Fruit fly (Drosophila melanogaster) whole organism, wandering third instar larva: Measurements from ENCODE around the gene CG15143.
A peak's percentile ranks its signal among the peaks of the same experiment; 100 is the strongest.

Experiments used
- CG9705 ChIP-seq: fragments of 200-800 bp; sonication (Bioruptor generic); optimal IDR thresholded peaks from 2 replicates; lab custom pipeline; 2018; ENCODE audit warnings: missing biosample characterization, mild to moderate bottlenecking, missing genetic modification characterization
- CrebA ChIP-seq: fragments of 200-800 bp; sonication (Bioruptor generic); optimal IDR thresholded peaks from 2 replicates; lab custom pipeline; 2016; ENCODE audit warnings: missing biosample characterization, mild to moderate bottlenecking, missing genetic modification characterization, borderline replicate concordance
- Dif ChIP-seq: fragments of 200-275, 200-300 bp; sonication (Bioruptor generic); optimal IDR thresholded peaks from 2 replicates; lab custom pipeline; 2018; ENCODE audit warnings: missing biosample characterization, missing genetic modification characterization; ENCODE audit not compliant: partially characterized antibody
- GATAd ChIP-seq: sonication (Bioruptor generic); optimal IDR thresholded peaks from 2 replicates; lab custom pipeline; 2016; ENCODE audit warnings: missing biosample characterization, missing genetic modification characterization
- Hnf4 ChIP-seq: fragments of 200-800 bp; sonication (Bioruptor generic); optimal IDR thresholded peaks from 2 replicates; lab custom pipeline; 2016; ENCODE audit warnings: missing biosample characterization, mild to moderate bottlenecking, missing genetic modification characterization
- Hr78 ChIP-seq: fragments of >200 bp; optimal IDR thresholded peaks from 2 replicates; lab custom pipeline; 2017; ENCODE audit warnings: missing biosample characterization, missing genetic modification characterization
- Hr83 ChIP-seq: fragments of 200-300 bp; sonication (Bioruptor generic); optimal IDR thresholded peaks from 2 replicates; lab custom pipeline; 2016; ENCODE audit warnings: missing biosample characterization, mild to moderate bottlenecking, missing genetic modification characterization, moderate library complexity; ENCODE audit not compliant: poor library complexity, severe bottlenecking
- Jra ChIP-seq: sonication (Bioruptor generic); optimal IDR thresholded peaks from 2 replicates; lab custom pipeline; 2016; ENCODE audit warnings: missing biosample characterization, missing genetic modification characterization
- Myc ChIP-seq: fragments of >200 bp; optimal IDR thresholded peaks from 2 replicates; lab custom pipeline; 2017
- N ChIP-seq: fragments of >200 bp; optimal IDR thresholded peaks from 2 replicates; lab custom pipeline; 2018; ENCODE audit warnings: missing biosample characterization, missing external identifiers, missing genetic modification characterization
- OdsH ChIP-seq: fragments of 200-800 bp; sonication (Bioruptor generic); optimal IDR thresholded peaks from 2 replicates; lab custom pipeline; 2016; ENCODE audit warnings: missing biosample characterization, mild to moderate bottlenecking, missing genetic modification characterization
- Rel ChIP-seq, 2 experiments: fragments of 200-800 bp; sonication (Bioruptor generic) in 1 of 2; optimal IDR thresholded peaks; 2 replicates in 1 of 2; 3 replicates in 1 of 2; lab custom pipeline; 2016 to 2019; ENCODE audit warnings: mild to moderate bottlenecking in 2 of 2, missing biosample characterization in 2 of 2, missing genetic modification characterization in 2 of 2, moderate library complexity in 1 of 2
- Sp1 ChIP-seq: fragments of 200-800 bp; sonication (Bioruptor generic); optimal IDR thresholded peaks from 3 replicates; lab custom pipeline; 2019; ENCODE audit warnings: missing biosample characterization, mild to moderate bottlenecking, missing genetic modification characterization, moderate library complexity
- br ChIP-seq: fragments of 200-800 bp; sonication (Bioruptor generic); optimal IDR thresholded peaks from 2 replicates; lab custom pipeline; 2016; ENCODE audit warnings: missing biosample characterization, missing genetic modification characterization
- brk ChIP-seq: fragments of 200-800 bp; sonication (Bioruptor generic); optimal IDR thresholded peaks from 2 replicates; lab custom pipeline; 2016; ENCODE audit warnings: missing biosample characterization, mild to moderate bottlenecking, missing genetic modification characterization
- dl ChIP-seq, 2 experiments: fragments of 175-275, 200-275 bp in 1 of 2; fragments of 200-275 bp in 1 of 2; sonication (Bioruptor generic); optimal IDR thresholded peaks; lab custom pipeline; 2018; ENCODE audit warnings: mild to moderate bottlenecking in 2 of 2, missing biosample characterization in 2 of 2, missing genetic modification characterization in 2 of 2, moderate library complexity in 2 of 2; ENCODE audit not compliant: partially characterized antibody in 2 of 2, insufficient read depth in 1 of 2
- dmrt93B ChIP-seq: fragments of 200-800 bp; sonication (Bioruptor generic); optimal IDR thresholded peaks from 2 replicates; lab custom pipeline; 2018; ENCODE audit warnings: missing biosample characterization, mild to moderate bottlenecking, missing genetic modification characterization
- ey ChIP-seq: fragments of 200-800 bp; sonication (Bioruptor generic); optimal IDR thresholded peaks from 2 replicates; lab custom pipeline; 2016; ENCODE audit warnings: missing biosample characterization, missing genetic modification characterization
- foxo ChIP-seq, 2 experiments: fragments of 200-800 bp; sonication (Bioruptor generic); optimal IDR thresholded peaks; 2 replicates in 1 of 2; 3 replicates in 1 of 2; lab custom pipeline; 2016 to 2017; ENCODE audit warnings: missing biosample characterization in 2 of 2, missing genetic modification characterization in 2 of 2
- fru ChIP-seq: fragments of 200-800 bp; sonication (Bioruptor generic); optimal IDR thresholded peaks from 3 replicates; lab custom pipeline; 2016; ENCODE audit warnings: missing biosample characterization, mild to moderate bottlenecking, missing genetic modification characterization
- h ChIP-seq: fragments of 200-800 bp; sonication (Bioruptor generic); optimal IDR thresholded peaks from 3 replicates; lab custom pipeline; 2016; ENCODE audit warnings: missing biosample characterization, mild to moderate bottlenecking, missing genetic modification characterization
- jim ChIP-seq: fragments of 175-275, 200-325 bp; sonication (Bioruptor generic); optimal IDR thresholded peaks from 2 replicates; lab custom pipeline; 2016; ENCODE audit warnings: missing biosample characterization, mild to moderate bottlenecking, missing genetic modification characterization
- lola ChIP-seq: fragments of >200 bp; optimal IDR thresholded peaks from 2 replicates; lab custom pipeline; 2017; ENCODE audit warnings: missing biosample characterization, missing genetic modification characterization
- pan ChIP-seq: fragments of >200 bp; optimal IDR thresholded peaks from 2 replicates; lab custom pipeline; 2017
- psq ChIP-seq: fragments of 200-800 bp; sonication (Bioruptor generic); optimal IDR thresholded peaks from 3 replicates; lab custom pipeline; 2017; ENCODE audit warnings: missing biosample characterization, mild to moderate bottlenecking, missing genetic modification characterization, moderate library complexity
- rgr ChIP-seq: fragments of 200-800 bp; sonication (Bioruptor generic); optimal IDR thresholded peaks from 3 replicates; lab custom pipeline; 2016; ENCODE audit warnings: missing biosample characterization, mild to moderate bottlenecking, missing genetic modification characterization
- sage ChIP-seq: fragments of 200-800 bp; sonication (Bioruptor generic); optimal IDR thresholded peaks from 2 replicates; lab custom pipeline; 2016; ENCODE audit warnings: missing biosample characterization, mild to moderate bottlenecking, missing genetic modification characterization
- sv ChIP-seq: fragments of 200-800 bp; sonication (Bioruptor generic); optimal IDR thresholded peaks from 3 replicates; lab custom pipeline; 2016; ENCODE audit warnings: missing biosample characterization, missing genetic modification characterization
- tai ChIP-seq: sonication (Bioruptor generic); optimal IDR thresholded peaks from 2 replicates; lab custom pipeline; 2016; ENCODE audit warnings: missing biosample characterization, missing genetic modification characterization
- usp ChIP-seq: fragments of >200 bp; optimal IDR thresholded peaks from 2 replicates; lab custom pipeline; 2017; ENCODE audit warnings: missing biosample characterization, missing genetic modification characterization
- woc ChIP-seq: sonication (Bioruptor generic); optimal IDR thresholded peaks from 2 replicates; lab custom pipeline; 2016; ENCODE audit warnings: missing biosample characterization, mild to moderate bottlenecking, missing genetic modification characterization

Gene CG15143

dm6 chr2L:17524449-17524848 is at the start of gene CG15143:
Gene CG15143, minus strand, starts transcription at chr2L:17524549.
- no peak for TF ChIP-seq GATAd
- no peak for TF ChIP-seq brk (GFP tag; lab: Kevin White, UChicago)
- TF ChIP-seq br (GFP tag; lab: Kevin White, UChicago) = no peak
- no peak for TF ChIP-seq ey
- no peak for TF ChIP-seq OdsH (GFP tag; lab: Kevin White, UChicago)

- TF ChIP-seq woc (GFP tag; lab: Kevin White, UChicago) = no peak
- peak; percentile 22 for TF ChIP-seq Sp1 (GFP tag; lab: Kevin White, UChicago)
- TF ChIP-seq Myc (lab: Kevin White, UChicago) = no peak
- no peak for TF ChIP-seq CrebA (GFP tag; lab: Kevin White, UChicago)
- no peak for TF ChIP-seq sv (GFP tag; lab: Kevin White, UChicago)
- TF ChIP-seq ey = no peak
- TF ChIP-seq foxo (GFP tag; optimal IDR thresholded peaks at IDR 0.05; lab: Kevin White, UChicago) = peak in 1 of 2 experiments; percentile 7
- no peak for TF ChIP-seq rgr (GFP tag; lab: Kevin White, UChicago)
- no peak for TF ChIP-seq Hr83 (GFP tag; lab: Kevin White, UChicago)
- no peak for TF ChIP-seq dmrt93B (GFP tag; lab: Kevin White, UChicago)
- TF ChIP-seq psq (GFP tag; lab: Kevin White, UChicago) = no peak
- TF ChIP-seq usp (GFP tag; lab: Kevin White, UChicago) = no peak
Observed at dm6 chr2L:17573063-17573462, 48.7 kb upstream of the CG15143 start.

dm6 chr2L:17565734-17566133 is 41.4 kb upstream of the CG15143 start:
- TF ChIP-seq brk (GFP tag; lab: Kevin White, UChicago) (no peak), psq (GFP tag; lab: Kevin White, UChicago) (no peak), CrebA (GFP tag; lab: Kevin White, UChicago) (no peak), sage (GFP tag; lab: Kevin White, UChicago) (no peak), ey (no peak), foxo (GFP tag; optimal IDR thresholded peaks at IDR 0.05; lab: Kevin White, UChicago) (no peak), Sp1 (GFP tag; lab: Kevin White, UChicago) (no peak), br (GFP tag; lab: Kevin White, UChicago) (no peak), Rel (GFP tag; optimal IDR thresholded peaks at IDR 0.05; lab: Kevin White, UChicago) (no peak), Rel (tag; optimal IDR thresholded peaks at IDR 0.05; lab: Kevin White, UChicago) (no peak), fru (GFP tag; lab: Kevin White, UChicago) (no peak), rgr (GFP tag; lab: Kevin White, UChicago) (no peak), dl (GFP tag; optimal IDR thresholded peaks at IDR 0.05; lab: Kevin White, UChicago; ENCODE audit: insufficient read depth in 1 of 2, partially characterized antibody in 2 of 2) (no peak), Jra (no peak), pan (lab: Kevin White, UChicago) (no peak), sv (GFP tag; lab: Kevin White, UChicago) (no peak)

- TF ChIP-seq dl (GFP tag; optimal IDR thresholded peaks at IDR 0.05; lab: Kevin White, UChicago; ENCODE audit: insufficient read depth in 1 of 2, partially characterized antibody in 2 of 2) (no peak), dmrt93B (GFP tag; lab: Kevin White, UChicago) (no peak), Jra (no peak), tai (no peak), Hr83 (GFP tag; lab: Kevin White, UChicago) (no peak), rgr (GFP tag; lab: Kevin White, UChicago) (no peak), CG9705 (GFP tag; lab: Kevin White, UChicago) (no peak), Hnf4 (no peak), sv (GFP tag; lab: Kevin White, UChicago) (no peak), jim (GFP tag; lab: Kevin White, UChicago) (no peak), woc (GFP tag; lab: Kevin White, UChicago) (no peak), usp (GFP tag; lab: Kevin White, UChicago) (no peak), lola (GFP tag; lab: Kevin White, UChicago) (no peak), foxo (GFP tag; optimal IDR thresholded peaks at IDR 0.05; lab: Kevin White, UChicago) (no peak), Sp1 (GFP tag; lab: Kevin White, UChicago) (no peak), N (GFP tag; lab: Kevin White, UChicago) (no peak), h (GFP tag; lab: Kevin White, UChicago) (no peak), OdsH (GFP tag; lab: Kevin White, UChicago) (no peak), Hr78 (no peak), Dif (GFP tag; lab: Kevin White, UChicago) (no peak)
Observed at dm6 chr2L:17564682-17565081, 40.3 kb upstream of the CG15143 start.
